Worm (Caenorhabditis elegans) whole organism, L3 larva: Measurements from ENCODE around the gene cdf-1.

Experiments
- ama-1 ChIP-seq: fragments of 150-350 bp; optimal IDR thresholded peaks from 2 replicates; lab custom pipeline; 2018
- ceh-82 ChIP-seq: fragments of 150-350 bp; optimal IDR thresholded peaks from 2 replicates; lab custom pipeline; 2014; ENCODE audit warnings: missing biosample characterization, missing genetic modification characterization
- elt-1 ChIP-seq: fragments of 150-350 bp; optimal IDR thresholded peaks from 2 replicates; lab custom pipeline; 2014; ENCODE audit warnings: missing biosample characterization, missing genetic modification characterization
- elt-2 ChIP-seq: sonication (generic microtip); optimal IDR thresholded peaks from 2 replicates; lab custom pipeline; 2016; ENCODE audit warnings: missing genetic modification reagents, mild to moderate bottlenecking, missing genetic modification characterization, missing compliant biosample characterization
- eor-1 ChIP-seq, 2 experiments: fragments of 150-350 bp; optimal IDR thresholded peaks; 2 replicates each; lab custom pipeline; 2014 to 2018; ENCODE audit warnings: missing biosample characterization in 2 of 2, missing genetic modification characterization in 2 of 2
- fkh-2 ChIP-seq: fragments of 150-350 bp; optimal IDR thresholded peaks from 2 replicates; lab custom pipeline; 2014; ENCODE audit warnings: missing biosample characterization, missing genetic modification reagents, missing genetic modification characterization
- lsy-12 ChIP-seq: sonication (generic microtip); optimal IDR thresholded peaks from 2 replicates; lab custom pipeline; 2016; ENCODE audit warnings: mild to moderate bottlenecking, missing genetic modification characterization, missing compliant biosample characterization
- mml-1 ChIP-seq: fragments of 150-350 bp; sonication (generic microtip); optimal IDR thresholded peaks from 3 replicates; lab custom pipeline; 2014; ENCODE audit warnings: missing biosample characterization, missing genetic modification characterization
- nhr-11 ChIP-seq: fragments of 150-350 bp; optimal IDR thresholded peaks from 2 replicates; lab custom pipeline; 2014; ENCODE audit warnings: missing biosample characterization, missing genetic modification characterization
- nhr-23 ChIP-seq: fragments of 150-350 bp; optimal IDR thresholded peaks from 2 replicates; lab custom pipeline; 2014; ENCODE audit warnings: missing biosample characterization, missing genetic modification reagents, missing genetic modification characterization
- nhr-25 ChIP-seq: sonication (generic microtip); optimal IDR thresholded peaks from 2 replicates; lab custom pipeline; 2017; ENCODE audit warnings: missing biosample characterization, missing genetic modification characterization
- nhr-28 ChIP-seq: fragments of 150-350 bp; optimal IDR thresholded peaks from 2 replicates; lab custom pipeline; 2014; ENCODE audit warnings: missing biosample characterization, missing genetic modification characterization
- nhr-67 ChIP-seq: fragments of 150-350 bp; optimal IDR thresholded peaks from 2 replicates; lab custom pipeline; 2014; ENCODE audit warnings: missing biosample characterization, missing genetic modification characterization
- nhr-76 ChIP-seq: fragments of 150-350 bp; sonication (generic microtip); optimal IDR thresholded peaks from 5 replicates; lab custom pipeline; 2014; ENCODE audit warnings: missing biosample characterization, missing genetic modification characterization
- pha-4 ChIP-seq: fragments of 150-350 bp; optimal IDR thresholded peaks from 2 replicates; lab custom pipeline; 2014; ENCODE audit warnings: missing biosample characterization, missing genetic modification reagents, missing genetic modification characterization
- pqm-1 ChIP-seq: fragments of 150-350 bp; optimal IDR thresholded peaks from 2 replicates; lab custom pipeline; 2017; ENCODE audit warnings: missing biosample characterization, missing genetic modification characterization, inconsistent platforms
- skn-1 ChIP-seq: fragments of 150-350 bp; optimal IDR thresholded peaks from 2 replicates; lab custom pipeline; 2014; ENCODE audit warnings: missing biosample characterization, missing genetic modification characterization
- snpc-4 ChIP-seq: fragments of 150-350 bp; optimal IDR thresholded peaks from 2 replicates; lab custom pipeline; 2014; ENCODE audit warnings: missing biosample characterization, missing genetic modification characterization
- unc-62 ChIP-seq: fragments of 150-350 bp; sonication (generic microtip); optimal IDR thresholded peaks from 4 replicates; lab custom pipeline; 2014; ENCODE audit warnings: missing biosample characterization, missing genetic modification reagents, missing genetic modification characterization
- ztf-4 ChIP-seq: fragments of 150-350 bp; optimal IDR thresholded peaks from 2 replicates; lab custom pipeline; 2014; ENCODE audit warnings: missing biosample characterization, missing genetic modification characterization

The cdf-1 gene

ce11 chrX:6456567-6456966 lies 48.4 kb downstream of the cdf-1 start, which contains the start of gene pept-1:
Gene pept-1 (plus strand): TSS chrX:6456872.
- TF ChIP-seq unc-62 (no peak), fkh-2 (tag; lab: Kevin White, UChicago) (no peak), snpc-4 (tag; lab: Kevin White, UChicago) (no peak), nhr-76 (no peak), mml-1 (tag; lab: Kevin White, UChicago) (no peak), pha-4 (tag; lab: Kevin White, UChicago) (peak; percentile 16), nhr-25 (tag; lab: Kevin White, UChicago) (no peak), skn-1 (tag; lab: Kevin White, UChicago) (peak; percentile 32), nhr-28 (tag; lab: Kevin White, UChicago) (no peak), elt-1 (tag; lab: Kevin White, UChicago) (no peak), nhr-23 (no peak), pqm-1 (tag; lab: Kevin White, UChicago) (peak; percentile 94), nhr-67 (no peak), elt-2 (tag; lab: Kevin White, UChicago) (peak; percentile 98), eor-1 (tag; optimal IDR thresholded peaks at IDR 0.05; lab: Kevin White, UChicago) (no peak), ceh-82 (tag; lab: Kevin White, UChicago) (no peak)

ce11 chrX:6455157-6455556 lies 49.8 kb downstream of the cdf-1 start, which contains the start of gene nas-33:
Gene nas-33 (minus strand): TSS chrX:6455257.
- TF ChIP-seq nhr-11 (tag; lab: Kevin White, UChicago) (no peak), nhr-25 (tag; lab: Kevin White, UChicago) (no peak), lsy-12 (tag; lab: Kevin White, UChicago) (no peak), ama-1 (lab: Kevin White, UChicago) (no peak), ztf-4 (tag; lab: Kevin White, UChicago) (no peak), unc-62 (no peak), pha-4 (tag; lab: Kevin White, UChicago) (no peak)
- TF ChIP-seq, all 47 proteins: peak for 0

ce11 chrX:6450839-6451491 lies 54.0 kb downstream of the cdf-1 start, which contains the start of the genes grl-6 and K10C2.6:
Gene grl-6 (minus strand): TSS chrX:6450939.
Gene K10C2.6 (plus strand): TSS chrX:6451441.
- no peak for TF ChIP-seq nhr-11 (tag; lab: Kevin White, UChicago)
- TF ChIP-seq, all 47 proteins: peak for 0
